Fruit fly (Drosophila melanogaster): ENCODE data around the gene nanos.
A peak's percentile ranks its signal among the peaks of the same experiment; 100 is the strongest.

The nanos gene

dm6 chr3R:19156670-19157402 is at the start of gene nanos:
Gene nanos, plus strand, starts transcription at chr3R:19157238.
- TF ChIP-seq EcR (GFP tag; optimal IDR thresholded peaks at IDR 0.05) (no peak), usp (GFP tag; optimal IDR thresholded peaks at IDR 0.05) (no peak), psq (optimal IDR thresholded peaks at IDR 0.05) (no peak), Dll (optimal IDR thresholded peaks at IDR 0.05) (no peak), CG8478 (optimal IDR thresholded peaks at IDR 0.05) (no peak), pan (optimal IDR thresholded peaks at IDR 0.05) (no peak)

dm6 chr3R:19108126-19108525 is 48.9 kb upstream of the nanos start:
- no peak for TF ChIP-seq CG8478 (optimal IDR thresholded peaks at IDR 0.05)
- TF ChIP-seq EcR (GFP tag; optimal IDR thresholded peaks at IDR 0.05): no peak
- TF ChIP-seq psq (optimal IDR thresholded peaks at IDR 0.05): no peak
- no peak for TF ChIP-seq pan (optimal IDR thresholded peaks at IDR 0.05)
- TF ChIP-seq Dll (optimal IDR thresholded peaks at IDR 0.05): no peak
- TF ChIP-seq usp (GFP tag; optimal IDR thresholded peaks at IDR 0.05): no peak

- no peak for TF ChIP-seq Dll (optimal IDR thresholded peaks at IDR 0.05)
- TF ChIP-seq EcR (GFP tag; optimal IDR thresholded peaks at IDR 0.05): no peak
- TF ChIP-seq pan (optimal IDR thresholded peaks at IDR 0.05): no peak
- no peak for TF ChIP-seq psq (optimal IDR thresholded peaks at IDR 0.05)
- TF ChIP-seq usp (GFP tag; optimal IDR thresholded peaks at IDR 0.05): no peak
- TF ChIP-seq CG8478 (optimal IDR thresholded peaks at IDR 0.05): no peak
These were observed 45.9 kb upstream of the nanos start for dm6 chr3R:19111159-19111558.

dm6 chr3R:19112372-19112771 is 44.7 kb upstream of the nanos start:
- no peak for TF ChIP-seq Dll (optimal IDR thresholded peaks at IDR 0.05)
- no peak for TF ChIP-seq usp (GFP tag; optimal IDR thresholded peaks at IDR 0.05)
- no peak for TF ChIP-seq psq (optimal IDR thresholded peaks at IDR 0.05)
- TF ChIP-seq pan (optimal IDR thresholded peaks at IDR 0.05): no peak
- TF ChIP-seq CG8478 (optimal IDR thresholded peaks at IDR 0.05): no peak
- TF ChIP-seq EcR (GFP tag; optimal IDR thresholded peaks at IDR 0.05): no peak

dm6 chr3R:19113836-19114235 is 43.2 kb upstream of the nanos start:
- TF ChIP-seq CG8478 (optimal IDR thresholded peaks at IDR 0.05) (no peak), pan (optimal IDR thresholded peaks at IDR 0.05) (peak; percentile 52)

- no peak for TF ChIP-seq EcR (GFP tag; optimal IDR thresholded peaks at IDR 0.05)
- no peak for TF ChIP-seq usp (GFP tag; optimal IDR thresholded peaks at IDR 0.05)
- no peak for TF ChIP-seq psq (optimal IDR thresholded peaks at IDR 0.05)
- peak; percentile 83 for TF ChIP-seq pan (optimal IDR thresholded peaks at IDR 0.05)
- TF ChIP-seq Dll (optimal IDR thresholded peaks at IDR 0.05): no peak
These were observed 38.4 kb upstream of the nanos start for dm6 chr3R:19118505-19119138.

dm6 chr3R:19132146-19132833 is 24.7 kb upstream of the nanos start, which contains the start of gene Cyp12a5:
Gene Cyp12a5, plus strand, starts transcription at chr3R:19132648.
- no peak for TF ChIP-seq psq (optimal IDR thresholded peaks at IDR 0.05)
- TF ChIP-seq usp (GFP tag; optimal IDR thresholded peaks at IDR 0.05): no peak
- no peak for TF ChIP-seq pan (optimal IDR thresholded peaks at IDR 0.05)
- no peak for TF ChIP-seq EcR (GFP tag; optimal IDR thresholded peaks at IDR 0.05)
- TF ChIP-seq CG8478 (optimal IDR thresholded peaks at IDR 0.05): no peak
- no peak for TF ChIP-seq Dll (optimal IDR thresholded peaks at IDR 0.05)

- TF ChIP-seq pan (optimal IDR thresholded peaks at IDR 0.05) (no peak), EcR (GFP tag; optimal IDR thresholded peaks at IDR 0.05) (no peak), CG8478 (optimal IDR thresholded peaks at IDR 0.05) (no peak), usp (GFP tag; optimal IDR thresholded peaks at IDR 0.05) (no peak), psq (optimal IDR thresholded peaks at IDR 0.05) (no peak), Dll (optimal IDR thresholded peaks at IDR 0.05) (no peak)
These were observed 22.1 kb upstream of the nanos start, which contains the start of gene Cyp12a4 for dm6 chr3R:19134957-19135356. Gene Cyp12a4, plus strand, starts transcription at chr3R:19135158.

- TF ChIP-seq usp (GFP tag; optimal IDR thresholded peaks at IDR 0.05) (no peak), Dll (optimal IDR thresholded peaks at IDR 0.05) (peak; percentile 94)
These were observed 9.4 kb upstream of the nanos start, which contains the start of gene Ppcs for dm6 chr3R:19147511-19148239. Gene Ppcs, minus strand, starts transcription at chr3R:19147910.

- no peak for TF ChIP-seq pan (optimal IDR thresholded peaks at IDR 0.05)
These were observed 6.0 kb upstream of the nanos start for dm6 chr3R:19150856-19151651.
